Fruit fly (Drosophila melanogaster) whole organism, prepupa: ENCODE data around the gene Rap1.

ENCODE experiments used
- CG10631 ChIP-seq: fragments of 200-800 bp; sonication (Bioruptor generic); optimal IDR thresholded peaks from 2 replicates; lab custom pipeline; 2016; ENCODE audit warnings: missing biosample characterization, missing genetic modification characterization
- CG11294 ChIP-seq: fragments of 200-800 bp; sonication (Bioruptor generic); IDR thresholded peaks from 2 replicates; pipeline ENCODE4 v1.3.6; 2022; ENCODE audit warnings: missing biosample characterization, missing genetic modification characterization
- CG1621 ChIP-seq: fragments of 200-800 bp; sonication (Bioruptor generic); optimal IDR thresholded peaks from 3 replicates; lab custom pipeline; 2018; ENCODE audit warnings: missing biosample characterization, mild to moderate bottlenecking, missing genetic modification characterization
- CG16779 ChIP-seq: fragments of 200-800 bp; sonication (Bioruptor generic); optimal IDR thresholded peaks from 3 replicates; lab custom pipeline; 2017; ENCODE audit warnings: missing biosample characterization, mild to moderate bottlenecking, missing genetic modification characterization
- CG3919 ChIP-seq: fragments of 200-800 bp; sonication (Bioruptor generic); optimal IDR thresholded peaks from 3 replicates; lab custom pipeline; 2016; ENCODE audit warnings: missing biosample characterization, missing genetic modification characterization
- CG6854 ChIP-seq: fragments of 200-800 bp; sonication (Bioruptor generic); optimal IDR thresholded peaks from 2 replicates; lab custom pipeline; 2017; ENCODE audit warnings: missing biosample characterization, mild to moderate bottlenecking, missing genetic modification characterization
- Eip78C ChIP-seq: fragments of 200-800 bp; sonication (Bioruptor generic); peaks from one replicate; lab custom pipeline; 2016; ENCODE audit warnings: missing biosample characterization, missing genetic modification characterization
- Gug ChIP-seq: fragments of 200-800 bp; sonication (Bioruptor generic); IDR thresholded peaks from 2 replicates; pipeline ENCODE4 v1.3.6; 2022; ENCODE audit warnings: missing biosample characterization, missing genetic modification characterization
- Hr38 ChIP-seq: sonication (Bioruptor generic); optimal IDR thresholded peaks from 2 replicates; lab custom pipeline; 2016; ENCODE audit warnings: missing biosample characterization, missing genetic modification characterization
- Sox102F ChIP-seq: fragments of 200-800 bp; sonication (Bioruptor generic); optimal IDR thresholded peaks from 2 replicates; lab custom pipeline; 2016; ENCODE audit warnings: missing biosample characterization, mild to moderate bottlenecking, missing genetic modification characterization
- fd59A ChIP-seq: fragments of 200-800 bp; sonication (Bioruptor generic); optimal IDR thresholded peaks from 2 replicates; lab custom pipeline; 2017; ENCODE audit warnings: missing biosample characterization, mild to moderate bottlenecking, missing genetic modification characterization, missing genetic modification reagents
- lz ChIP-seq: fragments of 200-800 bp; sonication (Bioruptor generic); optimal IDR thresholded peaks from 3 replicates; lab custom pipeline; 2016; ENCODE audit warnings: missing biosample characterization, missing genetic modification characterization
- svp ChIP-seq: fragments of 200-800 bp; sonication (Bioruptor generic); peaks from one replicate; lab custom pipeline; 2016; ENCODE audit warnings: missing biosample characterization, missing genetic modification characterization

dm6 chr3L:1905273-1905672 lies 43.2 kb upstream of the Rap1 start:
- no peak for TF ChIP-seq CG6854 (GFP tag; lab: Kevin White, UChicago)
- TF ChIP-seq CG1621 (tag; lab: Kevin White, UChicago): no peak
- no peak for TF ChIP-seq fd59A (GFP tag; lab: Kevin White, UChicago)
- no peak for TF ChIP-seq CG10631 (GFP tag; lab: Kevin White, UChicago)
- no peak for TF ChIP-seq CG11294 (GFP tag; lab: Robert Waterston, UW)
- TF ChIP-seq CG16779 (tag; lab: Kevin White, UChicago): no peak
- no peak for TF ChIP-seq Gug
- no peak for TF ChIP-seq lz (GFP tag; lab: Kevin White, UChicago)
- no peak for TF ChIP-seq Hr38 (GFP tag; lab: Kevin White, UChicago)
- TF ChIP-seq CG3919: peak; percentile 56
- TF ChIP-seq Sox102F (GFP tag; lab: Kevin White, UChicago): peak; percentile 11
- TF ChIP-seq svp (GFP tag; lab: Kevin White, UChicago): peak; percentile 49
- TF ChIP-seq Eip78C (GFP tag; lab: Kevin White, UChicago): peak; percentile 91
